Fruit fly (Drosophila melanogaster): ENCODE data around the gene MnM.

- TF ChIP-seq CG17806 (tag; optimal IDR thresholded peaks at IDR 0.05) (no peak), gl (tag; optimal IDR thresholded peaks at IDR 0.05) (no peak), Pif1B (GFP tag; optimal IDR thresholded peaks at IDR 0.05) (no peak), CG14655 (GFP tag; optimal IDR thresholded peaks at IDR 0.05) (no peak), CG10348 (GFP tag; IDR thresholded peaks at IDR 0.05) (no peak), Snoo (tag; optimal IDR thresholded peaks at IDR 0.05) (no peak), CG4496 (GFP tag; IDR thresholded peaks at IDR 0.05) (0 out of 3 replicates have a peak, but pooled peaks have one; percentile 41), EcR (GFP tag; optimal IDR thresholded peaks at IDR 0.05) (peak; percentile 65), CG34367 (tag; optimal IDR thresholded peaks at IDR 0.05) (no peak), rn (GFP tag; IDR thresholded peaks at IDR 0.05) (no peak), CG32121 (GFP tag; IDR thresholded peaks at IDR 0.05) (no peak), CG8301 (tag; optimal IDR thresholded peaks at IDR 0.05) (no peak), D1 (tag; optimal IDR thresholded peaks at IDR 0.05) (no peak), CG13204 (GFP tag; optimal IDR thresholded peaks at IDR 0.05) (peak; percentile 42)
Measured at dm6 chr3L:3124939-3125648, 53.3 kb downstream of the MnM start.
